Worm (Caenorhabditis elegans) whole organism, L4 larva: Measurements from ENCODE around the gene nep-17.

Experiments used
- ceh-28 ChIP-seq: fragments of 150-350 bp; optimal IDR thresholded peaks from 2 replicates; lab custom pipeline; 2014; ENCODE audit warnings: missing biosample characterization, missing genetic modification reagents, missing genetic modification characterization
- ceh-82 ChIP-seq: sonication (generic microtip); optimal IDR thresholded peaks from 2 replicates; lab custom pipeline; 2017; ENCODE audit warnings: missing biosample characterization, missing genetic modification characterization
- dmd-6 ChIP-seq: fragments of 200-800 bp; sonication (Bioruptor generic); IDR thresholded peaks from 2 replicates; pipeline ENCODE4 v1.3.6; 2022; ENCODE audit warnings: missing genetic modification reagents, missing genetic modification characterization, missing compliant biosample characterization
- egl-27 ChIP-seq: sonication (generic microtip); optimal IDR thresholded peaks from 3 replicates; lab custom pipeline; 2017; ENCODE audit warnings: missing biosample characterization, missing genetic modification reagents, missing genetic modification characterization
- fkh-10 ChIP-seq: fragments of 150-350 bp; optimal IDR thresholded peaks from 2 replicates; lab custom pipeline; 2014; ENCODE audit warnings: missing biosample characterization, missing genetic modification reagents, missing genetic modification characterization
- lsy-2 ChIP-seq, 2 experiments: fragments of 150-350 bp in 1 of 2; sonication (generic microtip) in 1 of 2; optimal IDR thresholded peaks; 2 replicates each; lab custom pipeline; 2014 to 2017; ENCODE audit warnings: missing biosample characterization in 2 of 2, missing genetic modification characterization in 2 of 2
- nhr-28 ChIP-seq: fragments of 150-350 bp; optimal IDR thresholded peaks from 2 replicates; lab custom pipeline; 2014; ENCODE audit warnings: missing biosample characterization, missing genetic modification characterization
- nhr-77 ChIP-seq: fragments of 150-350 bp; optimal IDR thresholded peaks from 2 replicates; lab custom pipeline; 2014; ENCODE audit warnings: missing biosample characterization, missing genetic modification characterization
- skn-1 ChIP-seq: fragments of 150-350 bp; optimal IDR thresholded peaks from 2 replicates; lab custom pipeline; 2014; ENCODE audit warnings: missing biosample characterization, missing genetic modification characterization
- unc-39 ChIP-seq: sonication (generic microtip); optimal IDR thresholded peaks from 2 replicates; lab custom pipeline; 2017; ENCODE audit warnings: missing biosample characterization, missing genetic modification characterization
- vab-7 ChIP-seq: fragments of 200-800 bp; sonication (Bioruptor generic); IDR thresholded peaks from 2 replicates; pipeline ENCODE4 v1.3.6; 2022; ENCODE audit warnings: missing genetic modification reagents, missing genetic modification characterization, missing compliant biosample characterization
- zfp-3 ChIP-seq: fragments of 200-800 bp; sonication (Bioruptor generic); conservative IDR thresholded peaks from 2 replicates; pipeline ENCODE4 v1.3.6; 2022; ENCODE audit warnings: missing genetic modification reagents, missing genetic modification characterization, missing compliant biosample characterization

DNA sequence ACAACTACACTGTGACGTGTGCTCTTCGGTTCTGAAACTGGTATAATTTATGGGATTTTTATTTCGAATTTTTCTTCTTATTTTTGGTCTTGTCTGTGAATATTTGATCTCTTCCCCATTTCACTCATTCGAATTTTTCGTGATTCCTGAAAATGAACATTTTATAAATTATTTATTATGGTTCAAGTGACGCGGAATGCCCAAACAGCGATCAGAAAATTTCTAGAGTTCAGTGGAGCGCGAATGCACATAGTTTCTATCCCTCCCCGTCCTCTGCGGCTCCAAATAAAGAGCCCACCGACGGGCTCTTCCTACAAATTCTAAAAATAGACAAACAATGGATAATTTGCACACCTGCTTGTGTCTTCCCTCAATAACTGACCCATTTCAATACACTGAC is 4.0 kb upstream of the nep-17 start, which contains the start of gene F54F11.1:
- TF ChIP-seq vab-7 (GFP tag; lab: Robert Waterston, UW): no peak
- TF ChIP-seq nhr-77 (tag; lab: Kevin White, UChicago): no peak
- no peak for TF ChIP-seq zfp-3 (GFP tag; lab: Robert Waterston, UW)
- TF ChIP-seq skn-1 (tag; lab: Kevin White, UChicago): no peak
- no peak for TF ChIP-seq ceh-28 (tag; lab: Kevin White, UChicago)
- no peak for TF ChIP-seq egl-27 (tag; lab: Kevin White, UChicago)
- no peak for TF ChIP-seq lsy-2 (tag; optimal IDR thresholded peaks at IDR 0.05; lab: Kevin White, UChicago)
- TF ChIP-seq dmd-6 (GFP tag; lab: Robert Waterston, UW): no peak
- no peak for TF ChIP-seq nhr-28 (tag; lab: Kevin White, UChicago)
- no peak for TF ChIP-seq fkh-10 (GFP tag; lab: Kevin White, UChicago)
- no peak for TF ChIP-seq unc-39 (tag; lab: Kevin White, UChicago)
- TF ChIP-seq ceh-82: no peak
